Fruit fly (Drosophila melanogaster) whole organism, prepupa: ENCODE results near the gene CG33511.

ENCODE experiments used
- Blimp-1 ChIP-seq: fragments of 200-800 bp; sonication (Bioruptor generic); optimal IDR thresholded peaks from 3 replicates; lab custom pipeline; 2017; ENCODE audit warnings: missing biosample characterization, missing genetic modification characterization, mild to moderate bottlenecking, moderate library complexity, missing genetic modification reagents
- CG10631 ChIP-seq: fragments of 200-800 bp; sonication (Bioruptor generic); optimal IDR thresholded peaks from 2 replicates; lab custom pipeline; 2016; ENCODE audit warnings: missing biosample characterization, missing genetic modification characterization
- CG10669 ChIP-seq: fragments of 200-800 bp; sonication (Bioruptor generic); optimal IDR thresholded peaks from 3 replicates; lab custom pipeline; 2018; ENCODE audit warnings: missing biosample characterization, mild to moderate bottlenecking, missing genetic modification characterization, moderate library complexity
- CG11294 ChIP-seq: fragments of 200-800 bp; sonication (Bioruptor generic); IDR thresholded peaks from 2 replicates; pipeline ENCODE4 v1.3.6; 2022; ENCODE audit warnings: missing biosample characterization, missing genetic modification characterization
- CG11762 ChIP-seq: fragments of 200-800 bp; sonication (Bioruptor generic); optimal IDR thresholded peaks from 3 replicates; lab custom pipeline; 2016; ENCODE audit warnings: missing biosample characterization, missing genetic modification characterization; ENCODE audit not compliant: insufficient read depth
- CG15336 ChIP-seq: fragments of 200-800 bp; sonication (Bioruptor generic); IDR thresholded peaks from 2 replicates; pipeline ENCODE4 v1.3.6; 2022; ENCODE audit warnings: missing biosample characterization, missing genetic modification characterization
- CG1621 ChIP-seq: fragments of 200-800 bp; sonication (Bioruptor generic); optimal IDR thresholded peaks from 3 replicates; lab custom pipeline; 2018; ENCODE audit warnings: missing biosample characterization, mild to moderate bottlenecking, missing genetic modification characterization
- CG16779 ChIP-seq: fragments of 200-800 bp; sonication (Bioruptor generic); optimal IDR thresholded peaks from 3 replicates; lab custom pipeline; 2017; ENCODE audit warnings: missing biosample characterization, mild to moderate bottlenecking, missing genetic modification characterization
- CG3032 ChIP-seq: fragments of 200-800 bp; optimal IDR thresholded peaks from 2 replicates; lab custom pipeline; 2019; ENCODE audit warnings: missing biosample characterization, mild to moderate bottlenecking, missing genetic modification characterization, moderate library complexity
- CG32006 ChIP-seq: fragments of 200-800 bp; sonication (Bioruptor generic); optimal IDR thresholded peaks from 3 replicates; lab custom pipeline; 2017; ENCODE audit warnings: missing biosample characterization, mild to moderate bottlenecking, missing genetic modification characterization
- CG34406 ChIP-seq: fragments of 200-800 bp; sonication (Bioruptor generic); optimal IDR thresholded peaks from 3 replicates; lab custom pipeline; 2016; ENCODE audit warnings: missing biosample characterization, missing genetic modification characterization
- CG3919 ChIP-seq: fragments of 200-800 bp; sonication (Bioruptor generic); optimal IDR thresholded peaks from 3 replicates; lab custom pipeline; 2016; ENCODE audit warnings: missing biosample characterization, missing genetic modification characterization
- CG4318 ChIP-seq: fragments of 200-800 bp; sonication (Bioruptor generic); optimal IDR thresholded peaks from 3 replicates; lab custom pipeline; 2017; ENCODE audit warnings: missing biosample characterization, mild to moderate bottlenecking, missing genetic modification characterization
- CG6163 ChIP-seq: fragments of 200-800 bp; sonication (Bioruptor generic); IDR thresholded peaks from 3 replicates; pipeline ENCODE4 v1.3.6; 2022; ENCODE audit warnings: missing biosample characterization, missing genetic modification characterization
- CG6276 ChIP-seq: fragments of 200-800 bp; sonication (Bioruptor generic); optimal IDR thresholded peaks from 2 replicates; lab custom pipeline; 2017; ENCODE audit warnings: missing biosample characterization, mild to moderate bottlenecking, missing genetic modification characterization
- CG6792 ChIP-seq: fragments of 200-800 bp; sonication (Bioruptor generic); optimal IDR thresholded peaks from 3 replicates; lab custom pipeline; 2016; ENCODE audit warnings: missing biosample characterization, missing genetic modification characterization
- CG6808 ChIP-seq: fragments of 200-800 bp; sonication (Bioruptor generic); optimal IDR thresholded peaks from 3 replicates; lab custom pipeline; 2017; ENCODE audit warnings: missing biosample characterization, missing genetic modification characterization, mild to moderate bottlenecking, moderate library complexity, missing genetic modification reagents
- CG7368 ChIP-seq: fragments of 200-800 bp; sonication (Bioruptor generic); optimal IDR thresholded peaks from 3 replicates; lab custom pipeline; 2016; ENCODE audit warnings: missing biosample characterization, missing genetic modification characterization
- CG8319 ChIP-seq: fragments of 200-800 bp; sonication (Bioruptor generic); optimal IDR thresholded peaks from 3 replicates; lab custom pipeline; 2016; ENCODE audit warnings: missing biosample characterization, missing genetic modification characterization
- CG8632 ChIP-seq: fragments of 200-800 bp; sonication (Bioruptor generic); optimal IDR thresholded peaks from 3 replicates; lab custom pipeline; 2016; ENCODE audit warnings: missing biosample characterization, missing genetic modification characterization
- CG9139 ChIP-seq: fragments of 200-800 bp; sonication (Bioruptor generic); optimal IDR thresholded peaks from 3 replicates; lab custom pipeline; 2017; ENCODE audit warnings: missing biosample characterization, mild to moderate bottlenecking, missing genetic modification characterization
- Eip75B ChIP-seq: fragments of 200-800 bp; sonication (Bioruptor generic); optimal IDR thresholded peaks from 3 replicates; lab custom pipeline; 2016; ENCODE audit warnings: missing biosample characterization, missing genetic modification characterization
- Eip78C ChIP-seq: fragments of 200-800 bp; sonication (Bioruptor generic); peaks from one replicate; lab custom pipeline; 2016; ENCODE audit warnings: missing biosample characterization, missing genetic modification characterization
- Eip93F ChIP-seq: fragments of 200-800 bp; sonication (Bioruptor generic); optimal IDR thresholded peaks from 2 replicates; lab custom pipeline; 2016; ENCODE audit warnings: missing biosample characterization, mild to moderate bottlenecking, missing genetic modification characterization
- Ets21C ChIP-seq: fragments of 200-800 bp; sonication (Bioruptor generic); optimal IDR thresholded peaks from 3 replicates; lab custom pipeline; 2016; ENCODE audit warnings: missing biosample characterization, missing genetic modification characterization
- Gug ChIP-seq: fragments of 200-800 bp; sonication (Bioruptor generic); IDR thresholded peaks from 2 replicates; pipeline ENCODE4 v1.3.6; 2022; ENCODE audit warnings: missing biosample characterization, missing genetic modification characterization
- Hr39 ChIP-seq: fragments of 200-800 bp; sonication (Bioruptor generic); optimal IDR thresholded peaks from 2 replicates; lab custom pipeline; 2016; ENCODE audit warnings: missing biosample characterization, missing genetic modification characterization
- Hr4 ChIP-seq: fragments of 200-800 bp; sonication (Bioruptor generic); optimal IDR thresholded peaks from 3 replicates; lab custom pipeline; 2016; ENCODE audit warnings: missing biosample characterization, missing genetic modification characterization
- Lpt ChIP-seq: fragments of 200-800 bp; sonication (Bioruptor generic); optimal IDR thresholded peaks from 3 replicates; lab custom pipeline; 2016; ENCODE audit warnings: missing biosample characterization, missing genetic modification characterization
- Met ChIP-seq: fragments of 200-800 bp; sonication (Bioruptor generic); optimal IDR thresholded peaks from 3 replicates; lab custom pipeline; 2016; ENCODE audit warnings: missing biosample characterization, missing genetic modification characterization
- Sox102F ChIP-seq: fragments of 200-800 bp; sonication (Bioruptor generic); optimal IDR thresholded peaks from 2 replicates; lab custom pipeline; 2016; ENCODE audit warnings: missing biosample characterization, mild to moderate bottlenecking, missing genetic modification characterization
- Sox14 ChIP-seq: fragments of 200-800 bp; sonication (Bioruptor generic); optimal IDR thresholded peaks from 3 replicates; lab custom pipeline; 2016; ENCODE audit warnings: missing biosample characterization, missing genetic modification characterization
- Sox15 ChIP-seq: fragments of 200-800 bp; sonication (Bioruptor generic); optimal IDR thresholded peaks from 3 replicates; lab custom pipeline; 2016; ENCODE audit warnings: missing biosample characterization, missing genetic modification characterization
- achi ChIP-seq: fragments of 200-800 bp; sonication (Bioruptor generic); optimal IDR thresholded peaks from 3 replicates; lab custom pipeline; 2016; ENCODE audit warnings: missing biosample characterization, missing genetic modification characterization
- acj6 ChIP-seq: fragments of 200-800 bp; sonication (Bioruptor generic); optimal IDR thresholded peaks from 3 replicates; lab custom pipeline; 2016; ENCODE audit warnings: missing biosample characterization, missing genetic modification characterization
- cyc ChIP-seq: fragments of 200-800 bp; sonication (Bioruptor generic); optimal IDR thresholded peaks from 3 replicates; lab custom pipeline; 2016; ENCODE audit warnings: missing biosample characterization, missing genetic modification characterization
- dac ChIP-seq: fragments of 200-800 bp; sonication (Bioruptor generic); optimal IDR thresholded peaks from 2 replicates; lab custom pipeline; 2017; ENCODE audit warnings: missing biosample characterization, mild to moderate bottlenecking, missing genetic modification characterization
- dsx ChIP-seq: fragments of 200-800 bp; optimal IDR thresholded peaks from 3 replicates; lab custom pipeline; 2019; ENCODE audit warnings: missing biosample characterization, mild to moderate bottlenecking, missing genetic modification characterization, moderate library complexity; ENCODE audit not compliant: poor library complexity, severe bottlenecking
- eg ChIP-seq: fragments of 200-800 bp; sonication (Bioruptor generic); IDR thresholded peaks from 3 replicates; pipeline ENCODE4 v1.3.6; 2022; ENCODE audit warnings: missing biosample characterization, missing genetic modification characterization
- fd85E ChIP-seq: fragments of 200-800 bp; sonication (Bioruptor generic); optimal IDR thresholded peaks from 3 replicates; lab custom pipeline; 2016; ENCODE audit warnings: missing biosample characterization, missing genetic modification characterization
- fkh ChIP-seq: fragments of 200-800 bp; sonication (Bioruptor generic); optimal IDR thresholded peaks from 3 replicates; lab custom pipeline; 2017; ENCODE audit warnings: missing biosample characterization, mild to moderate bottlenecking, missing genetic modification characterization, moderate library complexity
- lz ChIP-seq: fragments of 200-800 bp; sonication (Bioruptor generic); optimal IDR thresholded peaks from 3 replicates; lab custom pipeline; 2016; ENCODE audit warnings: missing biosample characterization, missing genetic modification characterization
- net ChIP-seq: fragments of 200-800 bp; sonication (Bioruptor generic); optimal IDR thresholded peaks from 3 replicates; lab custom pipeline; 2016; ENCODE audit warnings: missing biosample characterization, missing genetic modification characterization
- pdm3 ChIP-seq: fragments of 200-800 bp; sonication (Bioruptor generic); optimal IDR thresholded peaks from 3 replicates; lab custom pipeline; 2016; ENCODE audit warnings: missing biosample characterization, missing genetic modification characterization
- spab ChIP-seq: fragments of 200-800 bp; sonication (Bioruptor generic); optimal IDR thresholded peaks from 2 replicates; lab custom pipeline; 2017; ENCODE audit warnings: missing biosample characterization, mild to moderate bottlenecking, missing genetic modification characterization, missing genetic modification reagents
- ss ChIP-seq, 2 experiments: fragments of 200-800 bp; sonication (Bioruptor generic); optimal IDR thresholded peaks; 2 replicates in 1 of 2; 3 replicates in 1 of 2; lab custom pipeline; 2017 to 2018; ENCODE audit warnings: mild to moderate bottlenecking in 2 of 2, missing biosample characterization in 2 of 2, missing genetic modification characterization in 2 of 2, moderate library complexity in 1 of 2
- svp ChIP-seq: fragments of 200-800 bp; sonication (Bioruptor generic); peaks from one replicate; lab custom pipeline; 2016; ENCODE audit warnings: missing biosample characterization, missing genetic modification characterization
- topi ChIP-seq: fragments of 200-800 bp; sonication (Bioruptor generic); optimal IDR thresholded peaks from 3 replicates; lab custom pipeline; 2016; ENCODE audit warnings: missing biosample characterization, missing genetic modification characterization
- vri ChIP-seq: fragments of 200-800 bp; sonication (Bioruptor generic); optimal IDR thresholded peaks from 3 replicates; lab custom pipeline; 2016; ENCODE audit warnings: missing biosample characterization, mild to moderate bottlenecking, missing genetic modification characterization

Gene CG33511

dm6 chr2L:21067137-21067536, 15.2 kb downstream of the CG33511 start (continued):
- TF ChIP-seq CG15336 (peak; percentile 53; the same call in 1 of the 2 replicates), Hr39 (GFP tag; lab: Kevin White, UChicago) (no peak), dsx (GFP tag; lab: Kevin White, UChicago) (no peak), topi (GFP tag; lab: Kevin White, UChicago) (no peak), CG6163 (GFP tag; lab: Robert Waterston, UW) (no peak), CG8319 (GFP tag; lab: Kevin White, UChicago) (no peak), Sox14 (GFP tag; lab: Kevin White, UChicago) (no peak), Blimp-1 (GFP tag; lab: Kevin White, UChicago) (no peak), pdm3 (GFP tag; lab: Kevin White, UChicago) (no peak), CG8632 (GFP tag; lab: Kevin White, UChicago) (no peak), ss (GFP tag; optimal IDR thresholded peaks at IDR 0.05; lab: Kevin White, UChicago) (no peak), fkh (no peak), svp (GFP tag; lab: Kevin White, UChicago) (no peak), cyc (GFP tag; lab: Kevin White, UChicago) (no peak), CG6276 (peak; percentile 59), net (GFP tag; lab: Kevin White, UChicago) (no peak), Eip93F (GFP tag; lab: Kevin White, UChicago) (no peak), CG3919 (GFP tag; lab: Kevin White, UChicago) (no peak)

dm6 chr2L:21065889-21066288, 16.4 kb downstream of the CG33511 start:
- TF ChIP-seq Eip93F (GFP tag; lab: Kevin White, UChicago) (no peak), CG6163 (GFP tag; lab: Robert Waterston, UW) (no peak), CG1621 (tag; lab: Kevin White, UChicago) (no peak), Eip75B (no peak), CG6808 (GFP tag; lab: Kevin White, UChicago) (no peak), CG8632 (GFP tag; lab: Kevin White, UChicago) (no peak), CG10631 (GFP tag; lab: Kevin White, UChicago) (no peak), Sox15 (no peak), vri (GFP tag; lab: Kevin White, UChicago) (no peak), Lpt (GFP tag; lab: Kevin White, UChicago) (peak; percentile 19), CG11294 (GFP tag; lab: Robert Waterston, UW) (peak; percentile 45; the same call in 1 of the 2 replicates), eg (peak; percentile 78), acj6 (GFP tag; lab: Kevin White, UChicago) (no peak), net (GFP tag; lab: Kevin White, UChicago) (no peak), lz (no peak), CG3032 (tag; lab: Kevin White, UChicago) (no peak), CG8319 (GFP tag; lab: Kevin White, UChicago) (no peak), Met (GFP tag; lab: Kevin White, UChicago) (no peak), cyc (GFP tag; lab: Kevin White, UChicago) (no peak), fd85E (GFP tag; lab: Kevin White, UChicago) (no peak), dsx (GFP tag; lab: Kevin White, UChicago) (no peak), Gug (GFP tag; lab: Robert Waterston, UW) (peak; percentile 56), pdm3 (GFP tag; lab: Kevin White, UChicago) (peak; percentile 16), CG4318 (peak; percentile 25), CG34406 (GFP tag; lab: Kevin White, UChicago) (no peak), Sox14 (GFP tag; lab: Kevin White, UChicago) (no peak), CG9139 (GFP tag; lab: Kevin White, UChicago) (no peak), dac (GFP tag; lab: Kevin White, UChicago) (peak; percentile 3), CG7368 (GFP tag; lab: Kevin White, UChicago) (no peak), CG6792 (no peak), Eip78C (GFP tag; lab: Kevin White, UChicago) (no peak), spab (no peak), CG16779 (tag; lab: Kevin White, UChicago) (no peak), topi (GFP tag; lab: Kevin White, UChicago) (no peak), Blimp-1 (GFP tag; lab: Kevin White, UChicago) (no peak), CG32006 (GFP tag; lab: Kevin White, UChicago) (peak; percentile 62), Hr4 (GFP tag; lab: Kevin White, UChicago) (peak; percentile 47), CG10669 (GFP tag; lab: Kevin White, UChicago) (no peak), svp (GFP tag; lab: Kevin White, UChicago) (peak; percentile 19), Ets21C (GFP tag; lab: Kevin White, UChicago) (no peak), Sox102F (GFP tag; lab: Kevin White, UChicago) (no peak), CG11762 (GFP tag; lab: Kevin White, UChicago) (no peak), achi (no peak)
